Worm (Caenorhabditis elegans) whole organism, midembryonic: ENCODE data around the gene nuaf-3.

Source experiments
- T22C8.4 ChIP-seq: fragments of 200-800 bp; sonication (Bioruptor generic); IDR thresholded peaks from 2 replicates; pipeline ENCODE4 v1.3.6; 2022; ENCODE audit warnings: missing genetic modification characterization, missing compliant biosample characterization
- cog-1 ChIP-seq: sonication (generic microtip); optimal IDR thresholded peaks from 2 replicates; lab custom pipeline; 2016; ENCODE audit warnings: missing genetic modification characterization, missing compliant biosample characterization
- flt-1 ChIP-seq: fragments of 200-800 bp; sonication (Bioruptor generic); IDR thresholded peaks from 2 replicates; pipeline ENCODE4 v1.3.6; 2022; ENCODE audit warnings: missing genetic modification characterization, missing compliant biosample characterization
- klf-2 ChIP-seq: fragments of 200-800 bp; sonication (Bioruptor generic); conservative IDR thresholded peaks from 2 replicates; pipeline ENCODE4 v1.3.6; 2022; ENCODE audit warnings: missing genetic modification reagents, missing genetic modification characterization, missing compliant biosample characterization
- med-1 ChIP-seq: sonication (generic microtip); optimal IDR thresholded peaks from 2 replicates; lab custom pipeline; 2017; ENCODE audit warnings: missing genetic modification characterization, mild to moderate bottlenecking, missing compliant biosample characterization, antibody characterized with exemption, missing genetic modification reagents; ENCODE audit not compliant: insufficient read depth
- ref-1 ChIP-seq: fragments of 200-800 bp; sonication (Bioruptor generic); conservative IDR thresholded peaks from 2 replicates; pipeline ENCODE4 v1.3.6; 2022; ENCODE audit warnings: missing genetic modification reagents, missing genetic modification characterization, missing compliant biosample characterization
- tab-1 ChIP-seq: fragments of 200-800 bp; sonication (Bioruptor generic); IDR thresholded peaks from 2 replicates; pipeline ENCODE4 v1.3.6; 2022; ENCODE audit warnings: missing genetic modification characterization, missing compliant biosample characterization
- ztf-23 ChIP-seq: fragments of 200-800 bp; sonication (Bioruptor generic); IDR thresholded peaks from 2 replicates; pipeline ENCODE4 v1.3.6; 2022; ENCODE audit warnings: missing genetic modification reagents, missing genetic modification characterization, missing compliant biosample characterization
- ztf-29 ChIP-seq: fragments of 200-800 bp; sonication (Bioruptor generic); IDR thresholded peaks from 2 replicates; pipeline ENCODE4 v1.3.6; 2022; ENCODE audit warnings: missing genetic modification reagents, missing genetic modification characterization, missing compliant biosample characterization

Gene nuaf-3

ce11 chrIV:11212978-11213377 is 28.9 kb downstream of the nuaf-3 start:
- TF ChIP-seq ref-1, result no peak
- TF ChIP-seq flt-1 (GFP tag; lab: Robert Waterston, UW), result no peak
- TF ChIP-seq T22C8.4, result no peak
- no peak for TF ChIP-seq cog-1 (tag; lab: Kevin White, UChicago)
- no peak for TF ChIP-seq med-1 (GFP tag; lab: Kevin White, UChicago)
- TF ChIP-seq ztf-23, result no peak
- no peak for TF ChIP-seq klf-2 (GFP tag; lab: Robert Waterston, UW)
- TF ChIP-seq tab-1, result no peak
- TF ChIP-seq ztf-29 (GFP tag; lab: Robert Waterston, UW), result no peak

- TF ChIP-seq ztf-29 (GFP tag; lab: Robert Waterston, UW) (no peak), ztf-23 (no peak), cog-1 (tag; lab: Kevin White, UChicago) (no peak), med-1 (GFP tag; lab: Kevin White, UChicago) (no peak)
Measured at ce11 chrIV:11218037-11218436, 33.9 kb downstream of the nuaf-3 start, which contains the start of gene zip-6. zip-6 (minus strand) TSS chrIV:11218137.

- TF ChIP-seq ztf-23 (no peak), tab-1 (no peak), med-1 (GFP tag; lab: Kevin White, UChicago) (no peak), ztf-29 (GFP tag; lab: Robert Waterston, UW) (no peak), cog-1 (tag; lab: Kevin White, UChicago) (no peak)
Measured at ce11 chrIV:11223878-11224277, 39.8 kb downstream of the nuaf-3 start, which contains the start of gene C29F4.3. C29F4.3 (minus strand) TSS chrIV:11223978.

- no peak for TF ChIP-seq tab-1
- TF ChIP-seq ref-1, result no peak
- TF ChIP-seq klf-2 (GFP tag; lab: Robert Waterston, UW), result no peak
- no peak for TF ChIP-seq flt-1 (GFP tag; lab: Robert Waterston, UW)
- no peak for TF ChIP-seq ztf-29 (GFP tag; lab: Robert Waterston, UW)
- no peak for TF ChIP-seq cog-1 (tag; lab: Kevin White, UChicago)
- no peak for TF ChIP-seq T22C8.4
Measured at ce11 chrIV:11225206-11225605, 41.1 kb downstream of the nuaf-3 start, which contains the start of gene col-125. col-125 (plus strand) TSS chrIV:11225506.

- TF ChIP-seq T22C8.4 (no peak), cog-1 (tag; lab: Kevin White, UChicago) (no peak), ztf-29 (GFP tag; lab: Robert Waterston, UW) (no peak), flt-1 (GFP tag; lab: Robert Waterston, UW) (no peak), tab-1 (no peak), ref-1 (no peak), klf-2 (GFP tag; lab: Robert Waterston, UW) (no peak), ztf-23 (no peak), med-1 (GFP tag; lab: Kevin White, UChicago) (no peak)
Measured at ce11 chrIV:11226545-11226944, 42.5 kb downstream of the nuaf-3 start.

ce11 chrIV:11229013-11229412 is 44.9 kb downstream of the nuaf-3 start:
- TF ChIP-seq T22C8.4 (no peak), med-1 (GFP tag; lab: Kevin White, UChicago) (no peak), tab-1 (no peak), ztf-23 (no peak), ztf-29 (GFP tag; lab: Robert Waterston, UW) (no peak), ref-1 (no peak), cog-1 (tag; lab: Kevin White, UChicago) (no peak), klf-2 (GFP tag; lab: Robert Waterston, UW) (no peak), flt-1 (GFP tag; lab: Robert Waterston, UW) (no peak)

- TF ChIP-seq klf-2 (GFP tag; lab: Robert Waterston, UW) (no peak), ref-1 (no peak), ztf-23 (no peak), tab-1 (no peak), cog-1 (tag; lab: Kevin White, UChicago) (no peak), flt-1 (GFP tag; lab: Robert Waterston, UW) (no peak), med-1 (GFP tag; lab: Kevin White, UChicago) (no peak), T22C8.4 (no peak), ztf-29 (GFP tag; lab: Robert Waterston, UW) (no peak)
Measured at ce11 chrIV:11230069-11230468, 46.0 kb downstream of the nuaf-3 start, which contains the start of gene best-7. best-7 (minus strand) TSS chrIV:11230307.

- TF ChIP-seq med-1 (GFP tag; lab: Kevin White, UChicago), result no peak
- no peak for TF ChIP-seq ztf-23
- TF ChIP-seq T22C8.4, result no peak
- no peak for TF ChIP-seq klf-2 (GFP tag; lab: Robert Waterston, UW)
- TF ChIP-seq flt-1 (GFP tag; lab: Robert Waterston, UW), result no peak
- no peak for TF ChIP-seq cog-1 (tag; lab: Kevin White, UChicago)
- TF ChIP-seq ref-1, result no peak
- TF ChIP-seq ztf-29 (GFP tag; lab: Robert Waterston, UW), result no peak
- no peak for TF ChIP-seq tab-1
Measured at ce11 chrIV:11231376-11231775, 47.3 kb downstream of the nuaf-3 start.
